Fruit fly (Drosophila melanogaster) whole organism, prepupa: Measurements from ENCODE around the gene wek.

Experiments used
- Blimp-1 ChIP-seq: fragments of 200-800 bp; sonication (Bioruptor generic); optimal IDR thresholded peaks from 3 replicates; lab custom pipeline; 2017; ENCODE audit warnings: missing biosample characterization, missing genetic modification characterization, mild to moderate bottlenecking, moderate library complexity, missing genetic modification reagents
- CG10631 ChIP-seq: fragments of 200-800 bp; sonication (Bioruptor generic); optimal IDR thresholded peaks from 2 replicates; lab custom pipeline; 2016; ENCODE audit warnings: missing biosample characterization, missing genetic modification characterization
- CG11762 ChIP-seq: fragments of 200-800 bp; sonication (Bioruptor generic); optimal IDR thresholded peaks from 3 replicates; lab custom pipeline; 2016; ENCODE audit warnings: missing biosample characterization, missing genetic modification characterization; ENCODE audit not compliant: insufficient read depth
- CG11902 ChIP-seq: fragments of 200-800 bp; sonication (Bioruptor generic); optimal IDR thresholded peaks from 3 replicates; lab custom pipeline; 2016; ENCODE audit warnings: missing biosample characterization, missing genetic modification characterization
- CG15336 ChIP-seq: fragments of 200-800 bp; sonication (Bioruptor generic); IDR thresholded peaks from 2 replicates; pipeline ENCODE4 v1.3.6; 2022; ENCODE audit warnings: missing biosample characterization, missing genetic modification characterization
- CG1621 ChIP-seq: fragments of 200-800 bp; sonication (Bioruptor generic); optimal IDR thresholded peaks from 3 replicates; lab custom pipeline; 2018; ENCODE audit warnings: missing biosample characterization, mild to moderate bottlenecking, missing genetic modification characterization
- CG16779 ChIP-seq: fragments of 200-800 bp; sonication (Bioruptor generic); optimal IDR thresholded peaks from 3 replicates; lab custom pipeline; 2017; ENCODE audit warnings: missing biosample characterization, mild to moderate bottlenecking, missing genetic modification characterization
- CG3032 ChIP-seq: fragments of 200-800 bp; optimal IDR thresholded peaks from 2 replicates; lab custom pipeline; 2019; ENCODE audit warnings: missing biosample characterization, mild to moderate bottlenecking, missing genetic modification characterization, moderate library complexity
- CG32006 ChIP-seq: fragments of 200-800 bp; sonication (Bioruptor generic); optimal IDR thresholded peaks from 3 replicates; lab custom pipeline; 2017; ENCODE audit warnings: missing biosample characterization, mild to moderate bottlenecking, missing genetic modification characterization
- CG34406 ChIP-seq: fragments of 200-800 bp; sonication (Bioruptor generic); optimal IDR thresholded peaks from 3 replicates; lab custom pipeline; 2016; ENCODE audit warnings: missing biosample characterization, missing genetic modification characterization
- CG3919 ChIP-seq: fragments of 200-800 bp; sonication (Bioruptor generic); optimal IDR thresholded peaks from 3 replicates; lab custom pipeline; 2016; ENCODE audit warnings: missing biosample characterization, missing genetic modification characterization
- CG6276 ChIP-seq: fragments of 200-800 bp; sonication (Bioruptor generic); optimal IDR thresholded peaks from 2 replicates; lab custom pipeline; 2017; ENCODE audit warnings: missing biosample characterization, mild to moderate bottlenecking, missing genetic modification characterization
- CG6808 ChIP-seq: fragments of 200-800 bp; sonication (Bioruptor generic); optimal IDR thresholded peaks from 3 replicates; lab custom pipeline; 2017; ENCODE audit warnings: missing biosample characterization, missing genetic modification characterization, mild to moderate bottlenecking, moderate library complexity, missing genetic modification reagents
- CG6854 ChIP-seq: fragments of 200-800 bp; sonication (Bioruptor generic); optimal IDR thresholded peaks from 2 replicates; lab custom pipeline; 2017; ENCODE audit warnings: missing biosample characterization, mild to moderate bottlenecking, missing genetic modification characterization
- CG8119 ChIP-seq: fragments of 200-800 bp; sonication (Bioruptor generic); IDR thresholded peaks from 3 replicates; pipeline ENCODE4 v1.3.6; 2022; ENCODE audit warnings: missing biosample characterization, missing genetic modification characterization
- CG8319 ChIP-seq: fragments of 200-800 bp; sonication (Bioruptor generic); optimal IDR thresholded peaks from 3 replicates; lab custom pipeline; 2016; ENCODE audit warnings: missing biosample characterization, missing genetic modification characterization
- Eip93F ChIP-seq: fragments of 200-800 bp; sonication (Bioruptor generic); optimal IDR thresholded peaks from 2 replicates; lab custom pipeline; 2016; ENCODE audit warnings: missing biosample characterization, mild to moderate bottlenecking, missing genetic modification characterization
- Ets96B ChIP-seq: fragments of 200-800 bp; optimal IDR thresholded peaks from 2 replicates; lab custom pipeline; 2019; ENCODE audit warnings: missing biosample characterization, mild to moderate bottlenecking, missing genetic modification characterization, moderate library complexity
- Hr38 ChIP-seq: sonication (Bioruptor generic); optimal IDR thresholded peaks from 2 replicates; lab custom pipeline; 2016; ENCODE audit warnings: missing biosample characterization, missing genetic modification characterization
- Hr39 ChIP-seq: fragments of 200-800 bp; sonication (Bioruptor generic); optimal IDR thresholded peaks from 2 replicates; lab custom pipeline; 2016; ENCODE audit warnings: missing biosample characterization, missing genetic modification characterization
- Lpt ChIP-seq: fragments of 200-800 bp; sonication (Bioruptor generic); optimal IDR thresholded peaks from 3 replicates; lab custom pipeline; 2016; ENCODE audit warnings: missing biosample characterization, missing genetic modification characterization
- Smox ChIP-seq: fragments of 200-800 bp; sonication (Bioruptor generic); optimal IDR thresholded peaks from 3 replicates; lab custom pipeline; 2016; ENCODE audit warnings: missing biosample characterization, missing genetic modification characterization
- Sox102F ChIP-seq: fragments of 200-800 bp; sonication (Bioruptor generic); optimal IDR thresholded peaks from 2 replicates; lab custom pipeline; 2016; ENCODE audit warnings: missing biosample characterization, mild to moderate bottlenecking, missing genetic modification characterization
- Sox15 ChIP-seq: fragments of 200-800 bp; sonication (Bioruptor generic); optimal IDR thresholded peaks from 3 replicates; lab custom pipeline; 2016; ENCODE audit warnings: missing biosample characterization, missing genetic modification characterization
- achi ChIP-seq: fragments of 200-800 bp; sonication (Bioruptor generic); optimal IDR thresholded peaks from 3 replicates; lab custom pipeline; 2016; ENCODE audit warnings: missing biosample characterization, missing genetic modification characterization
- acj6 ChIP-seq: fragments of 200-800 bp; sonication (Bioruptor generic); optimal IDR thresholded peaks from 3 replicates; lab custom pipeline; 2016; ENCODE audit warnings: missing biosample characterization, missing genetic modification characterization
- dac ChIP-seq: fragments of 200-800 bp; sonication (Bioruptor generic); optimal IDR thresholded peaks from 2 replicates; lab custom pipeline; 2017; ENCODE audit warnings: missing biosample characterization, mild to moderate bottlenecking, missing genetic modification characterization
- dsx ChIP-seq: fragments of 200-800 bp; optimal IDR thresholded peaks from 3 replicates; lab custom pipeline; 2019; ENCODE audit warnings: missing biosample characterization, mild to moderate bottlenecking, missing genetic modification characterization, moderate library complexity; ENCODE audit not compliant: poor library complexity, severe bottlenecking
- eg ChIP-seq: fragments of 200-800 bp; sonication (Bioruptor generic); IDR thresholded peaks from 3 replicates; pipeline ENCODE4 v1.3.6; 2022; ENCODE audit warnings: missing biosample characterization, missing genetic modification characterization
- esn ChIP-seq: fragments of 200-800 bp; sonication (Bioruptor generic); optimal IDR thresholded peaks from 2 replicates; lab custom pipeline; 2016; ENCODE audit warnings: missing biosample characterization, mild to moderate bottlenecking, missing genetic modification characterization, moderate library complexity
- fd59A ChIP-seq: fragments of 200-800 bp; sonication (Bioruptor generic); optimal IDR thresholded peaks from 2 replicates; lab custom pipeline; 2017; ENCODE audit warnings: missing biosample characterization, mild to moderate bottlenecking, missing genetic modification characterization, missing genetic modification reagents
- fd85E ChIP-seq: fragments of 200-800 bp; sonication (Bioruptor generic); optimal IDR thresholded peaks from 3 replicates; lab custom pipeline; 2016; ENCODE audit warnings: missing biosample characterization, missing genetic modification characterization
- lz ChIP-seq: fragments of 200-800 bp; sonication (Bioruptor generic); optimal IDR thresholded peaks from 3 replicates; lab custom pipeline; 2016; ENCODE audit warnings: missing biosample characterization, missing genetic modification characterization
- net ChIP-seq: fragments of 200-800 bp; sonication (Bioruptor generic); optimal IDR thresholded peaks from 3 replicates; lab custom pipeline; 2016; ENCODE audit warnings: missing biosample characterization, missing genetic modification characterization
- pdm3 ChIP-seq: fragments of 200-800 bp; sonication (Bioruptor generic); optimal IDR thresholded peaks from 3 replicates; lab custom pipeline; 2016; ENCODE audit warnings: missing biosample characterization, missing genetic modification characterization
- salr ChIP-seq, 2 experiments: fragments of 200-800 bp; sonication (Bioruptor generic); optimal IDR thresholded peaks; 3 replicates each; lab custom pipeline; 2016 to 2018; ENCODE audit warnings: missing biosample characterization in 2 of 2, missing genetic modification characterization in 2 of 2, mild to moderate bottlenecking in 1 of 2
- spab ChIP-seq: fragments of 200-800 bp; sonication (Bioruptor generic); optimal IDR thresholded peaks from 2 replicates; lab custom pipeline; 2017; ENCODE audit warnings: missing biosample characterization, mild to moderate bottlenecking, missing genetic modification characterization, missing genetic modification reagents
- svp ChIP-seq: fragments of 200-800 bp; sonication (Bioruptor generic); peaks from one replicate; lab custom pipeline; 2016; ENCODE audit warnings: missing biosample characterization, missing genetic modification characterization
- topi ChIP-seq: fragments of 200-800 bp; sonication (Bioruptor generic); optimal IDR thresholded peaks from 3 replicates; lab custom pipeline; 2016; ENCODE audit warnings: missing biosample characterization, missing genetic modification characterization

Gene wek

dm6 chr2L:15768097-15768496 is at the start of gene wek:
Gene wek, minus strand, starts transcription at chr2L:15768349.
- TF ChIP-seq CG11902 (GFP tag; lab: Kevin White, UChicago) (no peak), eg (GFP tag; lab: Robert Waterston, UW) (no peak), Blimp-1 (GFP tag; lab: Kevin White, UChicago) (no peak), Smox (no peak), CG11762 (GFP tag; lab: Kevin White, UChicago) (no peak), Hr38 (GFP tag; lab: Kevin White, UChicago) (no peak), CG3032 (tag; lab: Kevin White, UChicago) (no peak), fd59A (GFP tag; lab: Kevin White, UChicago) (no peak), Sox102F (GFP tag; lab: Kevin White, UChicago) (no peak), CG15336 (no peak), CG6276 (GFP tag; lab: Kevin White, UChicago) (no peak), CG8119 (GFP tag; lab: Robert Waterston, UW) (no peak), svp (GFP tag; lab: Kevin White, UChicago) (no peak), Lpt (GFP tag; lab: Kevin White, UChicago) (no peak), topi (no peak), CG16779 (tag; lab: Kevin White, UChicago) (no peak), Eip93F (no peak), CG3919 (GFP tag; lab: Kevin White, UChicago) (no peak)

- TF ChIP-seq CG11902 (GFP tag; lab: Kevin White, UChicago) (no peak), svp (GFP tag; lab: Kevin White, UChicago) (peak; percentile 72), Sox15 (GFP tag; lab: Kevin White, UChicago) (no peak)
- TF ChIP-seq, all 60 proteins: peak for 1
Observed at dm6 chr2L:15812041-15812440, 43.9 kb upstream of the wek start, which contains the start of gene CG42876. Gene CG42876, minus strand, starts transcription at chr2L:15812141.

DNA sequence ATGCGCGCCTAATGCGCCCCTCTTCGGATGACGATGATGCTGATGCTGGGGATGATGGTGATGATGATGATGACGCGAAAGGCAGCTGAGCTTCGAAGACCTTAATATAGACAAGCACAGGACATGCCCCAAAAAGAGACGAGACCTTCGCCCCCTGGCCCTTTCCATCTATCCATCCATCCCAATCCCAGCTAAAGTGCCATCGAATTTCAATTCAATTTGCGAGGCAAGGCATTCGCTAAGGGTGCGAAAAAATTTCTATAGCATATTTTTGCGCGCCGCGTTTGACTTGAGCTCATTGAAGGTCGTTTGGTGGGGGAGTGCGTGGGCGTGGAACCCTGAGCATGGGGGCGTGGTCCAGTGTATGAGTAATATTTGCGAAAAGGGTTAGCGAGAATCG is 28.2 kb upstream of the wek start:
- no peak for TF ChIP-seq spab (GFP tag; lab: Kevin White, UChicago)
- TF ChIP-seq net (GFP tag; lab: Kevin White, UChicago), result no peak
- TF ChIP-seq Ets96B (tag; lab: Kevin White, UChicago), result no peak

- no peak for TF ChIP-seq pdm3 (GFP tag; lab: Kevin White, UChicago)
- TF ChIP-seq spab (GFP tag; lab: Kevin White, UChicago), result no peak
- no peak for TF ChIP-seq Lpt (GFP tag; lab: Kevin White, UChicago)
- no peak for TF ChIP-seq CG8319 (GFP tag; lab: Kevin White, UChicago)
- TF ChIP-seq, all 60 proteins: peak for 0
Observed at dm6 chr2L:15783785-15784184, 15.6 kb upstream of the wek start, which contains the start of gene t-Grip91. Gene t-Grip91, plus strand, starts transcription at chr2L:15784085.

- TF ChIP-seq CG1621, result no peak
- no peak for TF ChIP-seq CG6808 (GFP tag; lab: Kevin White, UChicago)
- TF ChIP-seq CG3032 (tag; lab: Kevin White, UChicago), result no peak
- TF ChIP-seq CG6854 (GFP tag; lab: Kevin White, UChicago), result no peak
- no peak for TF ChIP-seq dsx
- no peak for TF ChIP-seq CG32006 (GFP tag; lab: Kevin White, UChicago)
- no peak for TF ChIP-seq CG8119 (GFP tag; lab: Robert Waterston, UW)
- no peak for TF ChIP-seq Eip93F
Observed at dm6 chr2L:15782996-15783395, 14.8 kb upstream of the wek start.

- TF ChIP-seq Eip93F (no peak), dac (GFP tag; lab: Kevin White, UChicago) (no peak), Hr38 (GFP tag; lab: Kevin White, UChicago) (no peak), CG6276 (GFP tag; lab: Kevin White, UChicago) (no peak), fd85E (GFP tag; lab: Kevin White, UChicago) (no peak), Sox102F (GFP tag; lab: Kevin White, UChicago) (no peak), acj6 (no peak), CG34406 (GFP tag; lab: Kevin White, UChicago) (no peak), CG3919 (GFP tag; lab: Kevin White, UChicago) (no peak), esn (GFP tag; lab: Kevin White, UChicago) (no peak), topi (no peak), lz (GFP tag; lab: Kevin White, UChicago) (no peak), achi (GFP tag; lab: Kevin White, UChicago) (no peak), salr (GFP tag; optimal IDR thresholded peaks at IDR 0.05; lab: Kevin White, UChicago) (no peak), CG10631 (GFP tag; lab: Kevin White, UChicago) (no peak), CG6854 (GFP tag; lab: Kevin White, UChicago) (no peak), Hr39 (no peak)
- TF ChIP-seq, all 60 proteins: peak for 0
Observed at dm6 chr2L:15776752-15777151, 8.6 kb upstream of the wek start, which contains the start of gene CG43760. Gene CG43760, minus strand, starts transcription at chr2L:15776852.
